Worm (Caenorhabditis elegans): ENCODE results near the gene T14G12.11.

Gene T14G12.11

DNA sequence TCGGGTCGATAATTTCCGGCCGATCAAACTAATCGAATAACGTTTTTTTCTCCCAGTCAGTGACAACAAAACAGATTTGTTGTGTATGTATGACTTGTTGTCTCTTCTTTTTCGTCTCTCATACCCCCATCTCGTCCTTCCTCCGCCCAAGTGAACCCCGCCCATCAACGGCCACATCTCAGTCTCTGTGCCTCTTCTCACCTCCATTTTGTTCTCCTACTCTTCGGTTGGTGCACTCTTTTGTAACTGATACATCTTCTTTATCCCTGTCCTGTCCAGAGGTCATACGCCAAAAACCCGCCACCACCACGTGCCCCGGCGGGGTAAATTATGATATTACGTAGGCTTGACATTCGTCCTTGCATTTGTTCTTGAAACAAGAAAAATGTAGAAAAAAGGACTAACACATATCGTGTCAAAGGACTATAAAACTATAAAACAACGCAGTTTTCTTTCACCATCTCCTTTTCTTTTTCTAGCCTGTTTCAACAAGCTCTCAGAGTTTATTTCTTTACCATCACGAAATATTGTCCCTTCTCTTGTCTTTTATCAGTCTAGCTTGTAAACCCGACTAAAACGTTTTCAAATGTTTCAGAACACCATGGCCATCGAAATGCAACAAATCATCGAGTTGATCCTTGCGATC, 25.2 kb upstream of the T14G12.11 start, which contains the start of gene pmpl-1:
TSS of gene pmpl-1 (plus strand) at position 596 of the 646 bp plus-strand sequence.
- TF ChIP-seq blmp-1 (tag; optimal IDR thresholded peaks at IDR 0.05) (peak; percentile 39), nhr-77 (tag; optimal IDR thresholded peaks at IDR 0.05) (no peak), ceh-8 (GFP tag; optimal IDR thresholded peaks at IDR 0.05) (no peak), F16B12.6 (tag; optimal IDR thresholded peaks at IDR 0.05) (no peak), mdl-1 (tag; optimal IDR thresholded peaks at IDR 0.05) (peak in 1 of 2 experiments; percentile 73), tbx-2 (tag; optimal IDR thresholded peaks at IDR 0.05) (peak; percentile 50), skn-1 (tag; optimal IDR thresholded peaks at IDR 0.05) (no peak), sptf-1 (tag; optimal IDR thresholded peaks at IDR 0.05) (no peak), ceh-90 (tag; optimal IDR thresholded peaks at IDR 0.05) (no peak), aly-2 (tag; optimal IDR thresholded peaks at IDR 0.05) (no peak), ceh-82 (tag; optimal IDR thresholded peaks at IDR 0.05) (peak in 2 of 3 experiments; percentile 8 to 17), unc-86 (tag; optimal IDR thresholded peaks at IDR 0.05) (no peak), tlp-1 (tag; optimal IDR thresholded peaks at IDR 0.05) (no peak), ceh-88 (GFP tag; IDR thresholded peaks at IDR 0.05) (no peak), irx-1 (tag; optimal IDR thresholded peaks at IDR 0.05) (peak; percentile 36), C16A3.4 (tag; optimal IDR thresholded peaks at IDR 0.05) (peak; percentile 44), fos-1 (tag; optimal IDR thresholded peaks at IDR 0.05) (no peak), nhr-237 (tag; optimal IDR thresholded peaks at IDR 0.05) (no peak), nhr-71 (tag; optimal IDR thresholded peaks at IDR 0.05) (peak; percentile 80), isw-1 (GFP tag; IDR thresholded peaks at IDR 0.05) (no peak), hlh-17 (GFP tag; optimal IDR thresholded peaks at IDR 0.05; ENCODE audit: borderline replicate concordance) (no peak), egl-27 (tag; optimal IDR thresholded peaks at IDR 0.05) (no peak), rnt-1 (tag; optimal IDR thresholded peaks at IDR 0.05) (peak; percentile 50), nhr-19 (GFP tag; conservative IDR thresholded peaks at IDR 0.05) (peak; percentile 31; the same call in 1 of the 2 replicates), ces-1 (GFP tag; optimal IDR thresholded peaks at IDR 0.05) (no peak), nhr-84 (tag; optimal IDR thresholded peaks at IDR 0.05) (no peak), nhr-47 (tag; optimal IDR thresholded peaks at IDR 0.05) (peak; percentile 51), zip-4 (GFP tag; optimal IDR thresholded peaks at IDR 0.05) (no peak), vab-15 (tag; optimal IDR thresholded peaks at IDR 0.05) (no peak), pax-3 (tag; optimal IDR thresholded peaks at IDR 0.05) (peak; percentile 0), egl-13 (tag; optimal IDR thresholded peaks at IDR 0.05) (no peak), ets-5 (GFP tag; IDR thresholded peaks at IDR 0.05) (no peak), Y116A8C.19 (tag; optimal IDR thresholded peaks at IDR 0.05; ENCODE audit: borderline replicate concordance) (no peak), C34B4.2 (tag; optimal IDR thresholded peaks at IDR 0.05) (no peak), zag-1 (tag; optimal IDR thresholded peaks at IDR 0.05) (no peak), C04F5.9 (tag; optimal IDR thresholded peaks at IDR 0.05) (no peak), pag-3 (tag; optimal IDR thresholded peaks at IDR 0.05; ENCODE audit: borderline replicate concordance, insufficient read depth) (no peak), lin-15B (tag; optimal IDR thresholded peaks at IDR 0.05) (no peak), unc-30 (tag; optimal IDR thresholded peaks at IDR 0.05) (no peak), nhr-20 (tag; optimal IDR thresholded peaks at IDR 0.05) (peak; percentile 81), lin-14 (GFP tag; optimal IDR thresholded peaks at IDR 0.05) (peak; percentile 89), nhr-85 (tag) (peak; percentile 95), swsn-7 (tag; optimal IDR thresholded peaks at IDR 0.05) (peak; percentile 21), mef-2 (tag; optimal IDR thresholded peaks at IDR 0.05) (no peak), efl-1 (optimal IDR thresholded peaks at IDR 0.05) (no peak), efl-1 (GFP tag; optimal IDR thresholded peaks at IDR 0.05 in 1 of 2) (peak in 1 of 2 experiments; percentile 86), aha-1 (tag; optimal IDR thresholded peaks at IDR 0.05) (no peak), xbp-1 (tag; optimal IDR thresholded peaks at IDR 0.05) (peak; percentile 32), jun-1 (tag; optimal IDR thresholded peaks at IDR 0.05) (no peak), elt-3 (tag; optimal IDR thresholded peaks at IDR 0.05) (peak in 3 of 6 experiments; percentile 28 to 67 (median 48)), dsc-1 (tag; optimal IDR thresholded peaks at IDR 0.05) (peak; percentile 23), nhr-12 (tag; optimal IDR thresholded peaks at IDR 0.05) (no peak), fkh-4 (tag; optimal IDR thresholded peaks at IDR 0.05; ENCODE audit: borderline replicate concordance) (no peak)

All from whole organism, L1 larva.